Fruit fly (Drosophila melanogaster) Kc167 (cell line): ENCODE results near the gene CG14696.

Experiments
- Myc ChIP-seq: fragments of >200 bp; optimal IDR thresholded peaks from 2 replicates; lab custom pipeline; 2017; ENCODE audit warnings: missing external identifiers
- Sin3A ChIP-seq: fragments of >200 bp; optimal IDR thresholded peaks from 2 replicates; lab custom pipeline; 2018; ENCODE audit warnings: missing external identifiers
- h ChIP-seq: fragments of >200 bp; optimal IDR thresholded peaks from 3 replicates; lab custom pipeline; 2018; ENCODE audit warnings: missing external identifiers
- insv ChIP-seq: fragments of >200 bp; optimal IDR thresholded peaks from 3 replicates; lab custom pipeline; 2018; ENCODE audit warnings: missing external identifiers
- psq ChIP-seq: fragments of >200 bp; optimal IDR thresholded peaks from 2 replicates; lab custom pipeline; 2017; ENCODE audit warnings: missing external identifiers
- ttk ChIP-seq: sonication (Bioruptor generic); optimal IDR thresholded peaks from 2 replicates; lab custom pipeline; 2017; ENCODE audit warnings: missing external identifiers

The CG14696 gene

DNA sequence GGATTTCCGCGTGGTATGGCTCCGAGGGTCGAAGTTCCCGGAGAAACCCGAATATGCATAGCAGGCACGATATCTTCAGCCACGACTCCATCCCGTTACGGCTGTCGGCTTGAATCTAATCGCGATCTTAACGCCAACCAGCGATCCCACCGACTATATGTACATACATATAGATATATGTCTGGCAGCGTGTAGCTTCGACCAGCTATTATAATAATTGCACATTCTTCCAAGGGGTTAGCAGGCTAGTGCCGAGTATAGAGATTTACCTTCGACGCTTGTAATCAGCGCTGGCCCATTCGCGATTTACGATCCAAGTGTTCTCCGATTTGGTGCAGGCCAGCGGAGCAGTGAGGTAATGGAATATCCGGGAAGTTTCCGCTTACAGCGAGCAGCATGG is 25.1 kb downstream of the CG14696 start, which contains the start of gene CG14694:
TSS of gene CG14694 (minus strand) at position 101 of the 400 bp plus-strand sequence.
- TF ChIP-seq insv (no peak), psq (no peak), ttk (lab: Kevin White, UChicago) (no peak), h (lab: Kevin White, UChicago) (no peak), Sin3A (lab: Kevin White, UChicago) (no peak), Myc (lab: Kevin White, UChicago) (no peak)

DNA sequence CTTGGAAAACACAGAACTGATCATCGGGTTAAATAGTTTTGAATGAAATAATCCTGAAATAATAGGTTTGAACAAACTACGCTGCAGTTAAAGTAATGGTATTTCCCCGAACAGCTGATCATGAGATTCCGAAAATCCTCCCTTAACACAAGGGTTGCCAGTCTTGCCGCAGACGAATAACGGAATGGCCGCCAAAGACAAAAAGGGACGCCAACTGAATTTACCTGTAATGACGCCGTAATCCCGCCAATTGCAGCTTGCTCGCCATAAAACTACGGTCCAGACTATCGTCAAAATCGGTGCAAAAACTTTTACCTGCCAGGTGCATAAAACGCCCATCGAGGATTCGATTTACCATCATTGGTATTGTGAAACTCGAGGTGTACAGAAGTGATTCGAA is 28.2 kb downstream of the CG14696 start, which contains the start of gene CG4570:
TSS of gene CG4570 (plus strand) at position 190 of the 400 bp plus-strand sequence.
- TF ChIP-seq psq (no peak), insv (no peak), Myc (lab: Kevin White, UChicago) (no peak), Sin3A (lab: Kevin White, UChicago) (no peak), ttk (lab: Kevin White, UChicago) (no peak)

DNA sequence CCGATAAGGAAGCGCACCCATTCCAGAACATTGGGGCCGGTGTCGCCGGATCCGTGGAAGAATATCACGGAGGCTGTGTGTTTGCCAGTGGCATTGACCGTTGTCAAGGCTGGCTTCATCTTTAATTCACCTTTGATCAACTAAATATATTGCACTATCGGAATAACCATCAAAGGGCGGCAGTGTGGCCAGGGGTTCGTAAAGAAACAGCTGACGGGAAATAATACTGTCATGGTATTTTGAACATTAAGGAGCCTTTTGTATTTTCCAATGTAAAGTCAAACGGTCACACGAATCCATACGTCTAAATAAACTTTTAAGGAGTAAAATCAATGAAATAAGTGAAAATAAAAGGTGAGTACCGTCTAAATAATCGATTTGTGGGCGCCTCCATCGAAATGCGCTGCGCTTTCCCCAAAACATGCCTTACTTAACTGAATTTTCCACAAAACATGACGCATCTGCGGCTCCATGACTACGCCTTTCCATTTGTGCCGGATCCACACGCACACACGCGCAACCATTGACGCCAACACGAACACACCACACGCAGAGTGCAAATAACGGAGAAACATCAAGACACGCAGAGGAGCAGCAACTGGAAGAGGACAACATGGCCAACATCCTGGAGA is 30.4 kb downstream of the CG14696 start, which contains the start of the genes CG6567 and CG4511:
TSS of gene CG6567 (minus strand) at position 209 of the 632 bp plus-strand sequence.
TSS of gene CG4511 (plus strand) at position 259 of the 632 bp plus-strand sequence.
- TF ChIP-seq Myc (lab: Kevin White, UChicago): no peak

DNA sequence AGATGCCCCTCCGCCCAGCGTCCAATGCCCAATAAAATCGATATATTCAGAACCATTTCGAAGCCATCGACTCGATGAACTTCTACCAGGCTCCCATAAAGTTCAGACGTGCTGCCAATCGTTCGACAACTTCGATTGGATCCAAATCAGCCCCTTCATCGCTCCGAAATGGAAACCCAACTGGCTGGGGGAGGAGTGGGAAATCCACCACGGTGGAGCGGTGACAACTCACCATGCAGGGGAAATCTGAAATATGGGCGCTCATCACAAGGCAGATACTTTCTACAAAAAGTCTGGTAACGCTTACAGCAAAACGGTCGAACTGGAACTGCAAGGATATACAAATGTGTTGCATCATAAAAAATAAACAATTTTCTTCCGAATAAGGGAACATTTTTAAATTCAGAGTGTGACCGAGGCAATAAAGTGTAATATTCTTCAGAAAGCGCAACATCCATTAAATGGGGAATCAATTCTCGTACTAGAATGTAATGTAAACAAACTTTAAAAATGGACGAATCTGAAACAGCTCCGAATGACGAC is 32.5 kb downstream of the CG14696 start, which contains the start of gene CG4565:
TSS of gene CG4565 (plus strand) at position 493 of the 543 bp plus-strand sequence.
- TF ChIP-seq h (lab: Kevin White, UChicago) (no peak), Sin3A (lab: Kevin White, UChicago) (no peak), Myc (lab: Kevin White, UChicago) (no peak), psq (no peak), insv (no peak), ttk (lab: Kevin White, UChicago) (no peak)

DNA sequence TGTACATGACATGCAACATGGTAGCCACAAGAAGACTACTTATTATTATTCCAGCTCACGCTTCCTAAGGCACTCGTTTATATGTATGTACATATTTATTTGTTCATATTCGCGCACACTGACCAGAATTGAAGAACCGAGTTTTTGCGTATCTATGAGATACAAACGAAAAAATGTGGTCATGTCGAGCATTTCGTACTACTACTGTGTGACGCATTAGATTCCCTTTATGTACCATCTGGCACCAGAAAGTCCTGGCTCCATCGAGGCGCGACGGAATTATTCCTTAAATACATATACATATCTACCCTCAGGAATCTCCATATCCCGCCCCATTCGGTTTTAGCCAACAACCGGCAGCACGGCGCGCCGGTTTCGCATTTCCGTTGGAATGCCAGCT is 34.2 kb downstream of the CG14696 start:
- TF ChIP-seq Sin3A (lab: Kevin White, UChicago) (no peak), insv (no peak), Myc (lab: Kevin White, UChicago) (no peak), ttk (lab: Kevin White, UChicago) (no peak), h (lab: Kevin White, UChicago) (no peak), psq (no peak)

DNA sequence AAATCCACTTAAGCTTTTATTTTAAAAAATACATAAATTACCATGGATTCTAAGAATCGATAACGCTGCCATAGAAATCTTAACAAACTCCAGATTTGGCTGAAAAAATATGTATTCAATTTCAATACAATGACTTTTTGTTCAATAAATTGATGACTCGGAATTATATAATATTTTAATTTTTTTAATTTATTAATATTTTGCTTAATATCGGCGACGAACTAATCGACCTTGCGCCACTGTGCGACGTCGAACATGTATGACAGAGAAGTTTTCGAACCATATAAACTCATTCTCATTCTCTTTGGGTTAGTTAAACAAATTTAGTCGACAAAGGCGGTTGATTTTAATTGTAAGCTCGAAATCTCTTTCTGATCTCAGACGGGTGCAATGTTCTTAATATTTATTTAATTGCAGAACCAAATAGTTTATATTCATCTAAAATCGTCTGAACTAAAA is 35.3 kb downstream of the CG14696 start, which contains the start of gene CG42394:
TSS of gene CG42394 (plus strand) at position 311 of the 459 bp plus-strand sequence.
- TF ChIP-seq insv (no peak), ttk (lab: Kevin White, UChicago) (no peak), h (lab: Kevin White, UChicago) (no peak), Myc (lab: Kevin White, UChicago) (no peak), Sin3A (lab: Kevin White, UChicago) (no peak), psq (no peak)

DNA sequence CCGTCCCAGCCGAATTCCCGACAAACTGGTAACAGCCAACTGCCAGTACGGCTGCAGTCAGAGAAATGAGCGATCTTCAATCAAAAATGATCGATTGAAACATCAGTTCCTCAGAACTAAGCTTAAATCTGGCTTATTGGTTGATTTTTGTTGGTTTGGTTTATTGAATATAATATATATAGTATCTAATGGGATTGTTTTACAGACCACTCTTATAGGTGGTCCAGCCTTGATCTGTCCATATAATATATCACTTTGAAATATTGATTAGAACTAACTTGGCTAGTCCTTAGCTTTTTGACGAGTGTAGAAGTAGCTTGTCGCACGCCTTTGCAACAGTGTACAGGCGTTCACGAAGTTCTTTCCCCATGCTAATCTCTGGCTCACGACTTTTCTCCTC is 42.4 kb downstream of the CG14696 start:
- TF ChIP-seq insv (no peak), ttk (lab: Kevin White, UChicago) (no peak), psq (no peak), Sin3A (lab: Kevin White, UChicago) (no peak), h (lab: Kevin White, UChicago) (no peak), Myc (lab: Kevin White, UChicago) (no peak)

DNA sequence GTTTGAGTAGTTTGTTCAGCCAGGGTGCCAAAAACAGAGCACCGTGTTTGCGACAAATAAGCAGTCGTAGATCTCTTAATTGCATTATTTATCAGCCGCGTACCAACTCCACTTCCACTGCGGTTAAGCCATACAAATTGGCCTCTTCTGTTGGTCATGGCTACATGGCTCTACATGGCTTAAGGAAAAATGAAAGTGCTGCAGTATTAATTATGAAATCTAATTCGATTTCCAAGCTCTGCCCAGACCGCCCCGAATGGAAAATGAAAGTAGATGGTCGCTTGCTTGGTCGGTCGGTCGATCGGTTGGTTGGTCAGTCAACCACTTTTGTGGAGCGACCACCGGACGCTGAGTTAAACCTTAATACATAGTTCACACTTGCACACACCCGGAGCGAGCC is 47.9 kb downstream of the CG14696 start:
- no peak for TF ChIP-seq insv
- no peak for TF ChIP-seq Sin3A (lab: Kevin White, UChicago)
- TF ChIP-seq Myc (lab: Kevin White, UChicago): no peak
- no peak for TF ChIP-seq psq

DNA sequence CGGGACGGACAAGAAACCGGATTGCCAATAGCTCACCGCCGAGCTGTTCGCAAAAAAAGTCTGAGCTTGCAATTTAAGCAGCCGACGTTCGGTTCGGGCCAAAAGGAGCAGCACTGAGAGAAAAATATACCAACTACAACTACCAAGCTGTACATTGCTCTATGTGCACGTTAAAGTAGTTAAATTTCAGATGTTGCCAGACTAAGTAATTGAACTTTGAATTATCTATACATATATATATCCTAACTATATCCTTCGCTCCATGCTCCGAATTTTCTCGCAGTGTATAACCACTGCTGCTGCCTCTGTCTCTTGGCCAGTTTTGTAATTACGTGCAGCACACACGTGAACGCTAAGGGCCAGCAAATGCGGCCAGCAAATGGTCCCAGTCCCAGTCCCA is 49.9 kb downstream of the CG14696 start:
- TF ChIP-seq Sin3A (lab: Kevin White, UChicago): no peak
- no peak for TF ChIP-seq psq
- TF ChIP-seq h (lab: Kevin White, UChicago): no peak
- TF ChIP-seq ttk (lab: Kevin White, UChicago): no peak
- TF ChIP-seq Myc (lab: Kevin White, UChicago): no peak
- no peak for TF ChIP-seq insv

DNA sequence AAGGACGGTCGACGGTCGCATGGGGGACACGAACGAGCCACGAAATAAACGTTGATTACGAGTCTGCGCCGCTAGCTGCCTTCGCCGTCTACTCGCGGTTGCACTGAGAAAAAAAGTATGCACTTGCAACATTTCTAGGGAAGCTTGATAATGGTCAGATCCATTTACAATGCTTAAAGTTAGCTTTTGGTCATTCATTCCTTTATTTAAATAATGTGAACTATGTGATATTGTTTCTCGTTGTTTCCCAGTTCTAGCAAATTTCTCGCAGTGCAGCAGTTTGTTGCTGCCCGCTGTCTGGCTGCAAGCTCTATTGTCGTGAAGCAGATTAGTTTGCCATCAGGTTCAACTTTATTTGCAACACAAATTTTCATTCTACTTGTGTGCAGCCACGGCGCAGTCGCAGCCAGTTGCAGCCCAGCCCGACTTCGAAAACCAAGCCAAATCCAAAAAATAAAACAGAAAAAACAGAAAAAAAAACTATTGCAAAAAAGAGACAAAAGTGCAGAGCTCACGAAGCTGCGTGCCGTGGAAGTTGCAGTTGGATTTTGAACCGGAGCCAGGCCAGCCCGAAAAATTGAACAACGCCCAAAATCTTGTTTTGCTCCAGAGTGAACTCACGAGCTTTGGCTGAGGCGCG is 52.2 kb downstream of the CG14696 start:
- TF ChIP-seq psq (no peak), insv (no peak), Sin3A (lab: Kevin White, UChicago) (no peak), h (lab: Kevin White, UChicago) (no peak), Myc (lab: Kevin White, UChicago) (no peak), ttk (lab: Kevin White, UChicago) (no peak)
